Worm (Caenorhabditis elegans): ENCODE data around the gene K07D4.6.

DNA sequence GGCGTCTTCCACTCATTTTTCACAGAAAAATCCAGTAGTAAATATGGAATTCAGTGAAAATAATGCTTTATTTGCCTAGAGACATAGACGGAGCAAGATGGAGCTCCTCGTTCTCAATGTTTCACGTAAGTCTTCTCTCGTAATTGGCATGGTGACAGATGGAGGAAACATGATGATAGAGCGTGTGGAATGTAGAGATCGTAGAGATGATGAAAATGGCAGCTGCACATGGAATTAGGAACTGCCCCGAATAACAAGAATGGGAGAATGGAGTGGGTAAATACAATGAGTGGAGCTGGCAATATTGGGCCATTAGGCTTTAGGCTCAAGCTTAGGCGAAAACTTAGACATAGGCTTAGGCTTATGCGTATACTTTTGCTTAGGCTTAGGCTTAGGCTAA is 43.6 kb downstream of the K07D4.6 start, which contains the start of gene cank-26:
- TF ChIP-seq nhr-237 (tag; optimal IDR thresholded peaks at IDR 0.05) (no peak), ztf-11 (tag; optimal IDR thresholded peaks at IDR 0.05) (no peak), C34F6.9 (tag; optimal IDR thresholded peaks at IDR 0.05) (no peak), egl-27 (tag; optimal IDR thresholded peaks at IDR 0.05) (no peak), ama-1 (optimal IDR thresholded peaks at IDR 0.05) (no peak), mdl-1 (tag; optimal IDR thresholded peaks at IDR 0.05) (no peak), nhr-25 (tag; optimal IDR thresholded peaks at IDR 0.05) (no peak), nhr-10 (tag; optimal IDR thresholded peaks at IDR 0.05) (no peak), gmeb-1 (tag; optimal IDR thresholded peaks at IDR 0.05) (no peak), zag-1 (tag; optimal IDR thresholded peaks at IDR 0.05) (no peak), nhr-11 (tag; optimal IDR thresholded peaks at IDR 0.05) (no peak), unc-39 (tag; optimal IDR thresholded peaks at IDR 0.05) (no peak), elt-3 (tag; optimal IDR thresholded peaks at IDR 0.05) (no peak)
